Fruit fly (Drosophila melanogaster) whole organism, pupa: Measurements from ENCODE around the gene Prosbeta3.
A peak's percentile ranks its signal among the peaks of the same experiment; 100 is the strongest.

Source experiments
- CG10348 ChIP-seq: fragments of 200-800 bp; sonication (Bioruptor generic); IDR thresholded peaks from 2 replicates; pipeline ENCODE4 v1.3.6; 2022; ENCODE audit warnings: missing biosample characterization, missing genetic modification characterization
- CG12605 ChIP-seq: fragments of 200-800 bp; sonication (Bioruptor generic); IDR thresholded peaks from 2 replicates; pipeline ENCODE4 v1.3.6; 2022; ENCODE audit warnings: missing biosample characterization, missing genetic modification characterization
- CG13204 ChIP-seq: fragments of 200-800 bp; sonication (Bioruptor generic); optimal IDR thresholded peaks from 2 replicates; lab custom pipeline; 2018; ENCODE audit warnings: missing biosample characterization, mild to moderate bottlenecking, missing genetic modification characterization, moderate library complexity
- CG14655 ChIP-seq: fragments of 200-800 bp; sonication (Bioruptor generic); optimal IDR thresholded peaks from 3 replicates; lab custom pipeline; 2017; ENCODE audit warnings: mild to moderate bottlenecking, missing biosample characterization, missing genetic modification reagents, missing genetic modification characterization
- CG15710 ChIP-seq: fragments of 200-800 bp; sonication (Bioruptor generic); optimal IDR thresholded peaks from 2 replicates; lab custom pipeline; 2018; ENCODE audit warnings: missing biosample characterization, mild to moderate bottlenecking, missing genetic modification characterization, moderate library complexity
- CG17806 ChIP-seq: fragments of 200-800 bp; sonication (Bioruptor generic); optimal IDR thresholded peaks from 2 replicates; lab custom pipeline; 2018; ENCODE audit warnings: missing biosample characterization, mild to moderate bottlenecking, missing genetic modification characterization, moderate library complexity
- CG32121 ChIP-seq: fragments of 200-800 bp; sonication (Bioruptor generic); IDR thresholded peaks from 2 replicates; pipeline ENCODE4 v1.3.6; 2022; ENCODE audit warnings: missing biosample characterization, missing genetic modification characterization
- CG34367 ChIP-seq: fragments of 200-800 bp; sonication (Bioruptor generic); optimal IDR thresholded peaks from 2 replicates; lab custom pipeline; 2018; ENCODE audit warnings: missing biosample characterization, mild to moderate bottlenecking, missing genetic modification characterization
- CG4496 ChIP-seq: fragments of 200-800 bp; sonication (Bioruptor generic); IDR thresholded peaks from 3 replicates; pipeline ENCODE4 v1.3.6; 2022; ENCODE audit warnings: missing biosample characterization, missing genetic modification characterization
- CG8159 ChIP-seq: fragments of 200-800 bp; sonication (Bioruptor generic); optimal IDR thresholded peaks from 3 replicates; lab custom pipeline; 2018; ENCODE audit warnings: missing biosample characterization, mild to moderate bottlenecking, missing genetic modification characterization, moderate library complexity
- CG8301 ChIP-seq: fragments of 200-800 bp; sonication (Bioruptor generic); optimal IDR thresholded peaks from 2 replicates; lab custom pipeline; 2018; ENCODE audit warnings: missing biosample characterization, mild to moderate bottlenecking, missing genetic modification characterization
- CG9948 ChIP-seq: fragments of 200-800 bp; sonication (Bioruptor generic); optimal IDR thresholded peaks from 2 replicates; lab custom pipeline; 2018; ENCODE audit warnings: missing biosample characterization, mild to moderate bottlenecking, missing genetic modification characterization, moderate library complexity
- D1 ChIP-seq: fragments of 200-800 bp; sonication (Bioruptor generic); optimal IDR thresholded peaks from 2 replicates; lab custom pipeline; 2018; ENCODE audit warnings: missing biosample characterization, mild to moderate bottlenecking, missing genetic modification characterization, moderate library complexity
- EcR ChIP-seq: fragments of 200-800 bp; sonication (Bioruptor generic); optimal IDR thresholded peaks from 3 replicates; lab custom pipeline; 2019; ENCODE audit warnings: missing biosample characterization, missing genetic modification characterization, mild to moderate bottlenecking, moderate library complexity, missing genetic modification reagents
- Ets98B ChIP-seq: fragments of 200-800 bp; sonication (Bioruptor generic); IDR thresholded peaks from 2 replicates; pipeline ENCODE4 v1.3.6; 2022; ENCODE audit warnings: missing biosample characterization, missing genetic modification characterization
- Pif1A ChIP-seq: fragments of 200-800 bp; sonication (Bioruptor generic); optimal IDR thresholded peaks from 3 replicates; lab custom pipeline; 2016; ENCODE audit warnings: missing biosample characterization, missing genetic modification characterization
- Pif1B ChIP-seq: fragments of 200-800 bp; sonication (Bioruptor generic); optimal IDR thresholded peaks from 3 replicates; lab custom pipeline; 2016; ENCODE audit warnings: missing biosample characterization, missing genetic modification characterization
- Snoo ChIP-seq: fragments of 200-800 bp; sonication (Bioruptor generic); optimal IDR thresholded peaks from 3 replicates; lab custom pipeline; 2017; ENCODE audit warnings: missing biosample characterization, mild to moderate bottlenecking, missing genetic modification characterization, inconsistent platforms
- fd96Ca ChIP-seq: fragments of 200-800 bp; sonication (Bioruptor generic); IDR thresholded peaks from 3 replicates; pipeline ENCODE4 v1.3.6; 2022; ENCODE audit warnings: missing biosample characterization, missing genetic modification characterization
- gl ChIP-seq: fragments of 200-800 bp; sonication (Bioruptor generic); optimal IDR thresholded peaks from 2 replicates; lab custom pipeline; 2018; ENCODE audit warnings: missing biosample characterization, mild to moderate bottlenecking, missing genetic modification characterization
- rn ChIP-seq: fragments of 200-800 bp; sonication (Bioruptor generic); IDR thresholded peaks from 2 replicates; pipeline ENCODE4 v1.3.6; 2022; ENCODE audit warnings: missing biosample characterization, missing genetic modification characterization

Gene Prosbeta3

dm6 chr3R:9006129-9006528 is at the start of gene Prosbeta3, which contains the start of gene Iru:
TSS of gene Prosbeta3 (minus strand) at chr3R:9006226.
TSS of gene Iru (plus strand) at chr3R:9006456.
- TF ChIP-seq D1 (no peak), CG4496 (GFP tag; lab: Robert Waterston, UW) (0 out of 3 replicates have a peak, but pooled peaks have one; percentile 7), Pif1A (no peak), CG13204 (GFP tag; lab: Kevin White, UChicago) (no peak), CG9948 (tag; lab: Kevin White, UChicago) (no peak), Pif1B (GFP tag; lab: Kevin White, UChicago) (no peak), rn (no peak), EcR (GFP tag; lab: Kevin White, UChicago) (no peak)

dm6 chr3R:9055119-9056105 is 49.4 kb upstream of the Prosbeta3 start:
- no peak for TF ChIP-seq CG32121 (GFP tag; lab: Robert Waterston, UW)
- TF ChIP-seq CG8301 (tag; lab: Kevin White, UChicago) = peak; percentile 92
- peak; percentile 91 for TF ChIP-seq CG9948 (tag; lab: Kevin White, UChicago)
- no peak for TF ChIP-seq Ets98B (GFP tag; lab: Robert Waterston, UW)
- TF ChIP-seq Snoo (tag; lab: Kevin White, UChicago) = peak; percentile 91
- TF ChIP-seq Pif1B (GFP tag; lab: Kevin White, UChicago) = peak; percentile 82
- no peak for TF ChIP-seq CG12605 (GFP tag; lab: Robert Waterston, UW)
- peak; percentile 78 for TF ChIP-seq gl (tag; lab: Kevin White, UChicago)
- TF ChIP-seq CG13204 (GFP tag; lab: Kevin White, UChicago) = peak; percentile 1
- TF ChIP-seq CG4496 (GFP tag; lab: Robert Waterston, UW) = no peak
- no peak for TF ChIP-seq rn
- peak; percentile 92 for TF ChIP-seq CG14655 (GFP tag; lab: Kevin White, UChicago)
- peak; percentile 91 for TF ChIP-seq CG17806 (tag; lab: Kevin White, UChicago)
- TF ChIP-seq CG8159 (tag; lab: Kevin White, UChicago) = peak; percentile 94
- peak; percentile 87 for TF ChIP-seq CG15710 (tag; lab: Kevin White, UChicago)
- TF ChIP-seq CG10348 = no peak
- no peak for TF ChIP-seq fd96Ca
- no peak for TF ChIP-seq EcR (GFP tag; lab: Kevin White, UChicago)
- TF ChIP-seq CG34367 (tag; lab: Kevin White, UChicago) = peak; percentile 84
- TF ChIP-seq Pif1A = peak; percentile 86
- TF ChIP-seq D1 = peak; percentile 41

dm6 chr3R:9054442-9055118 is 48.6 kb upstream of the Prosbeta3 start:
- TF ChIP-seq Pif1A (peak; percentile 65), gl (tag; lab: Kevin White, UChicago) (no peak), CG12605 (GFP tag; lab: Robert Waterston, UW) (no peak), CG8301 (tag; lab: Kevin White, UChicago) (peak; percentile 59), CG13204 (GFP tag; lab: Kevin White, UChicago) (no peak), fd96Ca (no peak), D1 (no peak), CG17806 (tag; lab: Kevin White, UChicago) (peak; percentile 49), Snoo (tag; lab: Kevin White, UChicago) (no peak), CG10348 (no peak), CG34367 (tag; lab: Kevin White, UChicago) (peak; percentile 29), EcR (GFP tag; lab: Kevin White, UChicago) (peak; percentile 20), Pif1B (GFP tag; lab: Kevin White, UChicago) (peak; percentile 58), CG32121 (GFP tag; lab: Robert Waterston, UW) (no peak), CG14655 (GFP tag; lab: Kevin White, UChicago) (peak; percentile 77), CG8159 (tag; lab: Kevin White, UChicago) (peak; percentile 18), Ets98B (GFP tag; lab: Robert Waterston, UW) (no peak), CG4496 (GFP tag; lab: Robert Waterston, UW) (no peak), CG9948 (tag; lab: Kevin White, UChicago) (peak; percentile 59), rn (no peak), CG15710 (tag; lab: Kevin White, UChicago) (peak; percentile 27)
- TF ChIP-seq, all 21 proteins: peak for 10

dm6 chr3R:9053850-9054441 is 47.9 kb upstream of the Prosbeta3 start:
- TF ChIP-seq Snoo (tag; lab: Kevin White, UChicago) (peak; percentile 10), CG8159 (tag; lab: Kevin White, UChicago) (peak; percentile 71), Pif1A (peak; percentile 53), CG14655 (GFP tag; lab: Kevin White, UChicago) (peak; percentile 69), CG15710 (tag; lab: Kevin White, UChicago) (peak; percentile 64), CG8301 (tag; lab: Kevin White, UChicago) (peak; percentile 57), rn (no peak), CG34367 (tag; lab: Kevin White, UChicago) (peak; percentile 27), CG17806 (tag; lab: Kevin White, UChicago) (peak; percentile 16), Pif1B (GFP tag; lab: Kevin White, UChicago) (peak; percentile 22), CG9948 (tag; lab: Kevin White, UChicago) (peak; percentile 40), fd96Ca (no peak), CG32121 (GFP tag; lab: Robert Waterston, UW) (no peak), CG4496 (GFP tag; lab: Robert Waterston, UW) (no peak)
